Fruit fly (Drosophila melanogaster) whole organism, embryonic: ENCODE measurements around the gene fkh.

Source experiments
- Atf-2 ChIP-seq: fragments of 200-800 bp; sonication (Bioruptor generic); optimal IDR thresholded peaks from 2 replicates; lab custom pipeline; 2016; ENCODE audit warnings: missing biosample characterization, missing genetic modification characterization
- CG1024 ChIP-seq: fragments of 200-800 bp; sonication (Bioruptor generic); IDR thresholded peaks from 2 replicates; pipeline ENCODE4 v1.3.6; 2022; ENCODE audit warnings: missing biosample characterization, missing genetic modification characterization
- CG10431 ChIP-seq: fragments of 200-800 bp; sonication (Bioruptor generic); optimal IDR thresholded peaks from 3 replicates; lab custom pipeline; 2018; ENCODE audit warnings: missing biosample characterization, mild to moderate bottlenecking, missing genetic modification characterization
- CG11093 ChIP-seq: fragments of 200-800 bp; sonication (Bioruptor generic); IDR thresholded peaks from 3 replicates; pipeline ENCODE4 v1.3.6; 2022; ENCODE audit warnings: missing biosample characterization, missing genetic modification characterization
- CG12219 ChIP-seq: fragments of 200-800 bp; sonication (Bioruptor generic); optimal IDR thresholded peaks from 3 replicates; lab custom pipeline; 2018; ENCODE audit warnings: missing biosample characterization, mild to moderate bottlenecking, missing genetic modification characterization
- CG12744 ChIP-seq: fragments of 200-800 bp; sonication (Bioruptor generic); optimal IDR thresholded peaks from 2 replicates; lab custom pipeline; 2016; ENCODE audit warnings: missing biosample characterization, missing genetic modification characterization
- CG12769 ChIP-seq: fragments of 200-800 bp; sonication (Bioruptor generic); optimal IDR thresholded peaks from 2 replicates; lab custom pipeline; 2019; ENCODE audit warnings: missing biosample characterization, mild to moderate bottlenecking, missing genetic modification characterization, moderate library complexity
- CG14050 ChIP-seq: fragments of 200-800 bp; sonication (Bioruptor generic); IDR thresholded peaks from 3 replicates; pipeline ENCODE4 v1.3.6; 2022; ENCODE audit warnings: missing biosample characterization, missing genetic modification characterization
- CG15073 ChIP-seq: fragments of 200-800 bp; sonication (Bioruptor generic); optimal IDR thresholded peaks from 2 replicates; lab custom pipeline; 2016; ENCODE audit warnings: missing biosample characterization, missing genetic modification characterization
- CG15479 ChIP-seq: fragments of 200-800 bp; sonication (Bioruptor generic); optimal IDR thresholded peaks from 3 replicates; lab custom pipeline; 2019; ENCODE audit warnings: missing biosample characterization, mild to moderate bottlenecking, missing genetic modification characterization, moderate library complexity
- CG1647 ChIP-seq: fragments of 200-800 bp; sonication (Bioruptor generic); optimal IDR thresholded peaks from 3 replicates; lab custom pipeline; 2016; ENCODE audit warnings: missing biosample characterization, missing genetic modification characterization
- CG17328 ChIP-seq: fragments of 200-800 bp; sonication (Bioruptor generic); IDR thresholded peaks from 2 replicates; pipeline ENCODE4 v1.3.6; 2022; ENCODE audit warnings: missing biosample characterization, missing genetic modification characterization
- CG17359 ChIP-seq: fragments of 200-800 bp; sonication (Bioruptor generic); optimal IDR thresholded peaks from 3 replicates; lab custom pipeline; 2018; ENCODE audit warnings: missing biosample characterization, mild to moderate bottlenecking, missing genetic modification characterization, moderate library complexity
- CG2712 ChIP-seq: fragments of 200-800 bp; optimal IDR thresholded peaks from 3 replicates; lab custom pipeline; 2019; ENCODE audit warnings: missing biosample characterization, mild to moderate bottlenecking, missing genetic modification characterization, moderate library complexity
- CG31441 ChIP-seq: fragments of 200-800 bp; sonication (Bioruptor generic); IDR thresholded peaks from 2 replicates; pipeline ENCODE4 v1.3.6; 2022; ENCODE audit warnings: missing biosample characterization, missing genetic modification characterization
- CG32532 ChIP-seq: fragments of 200-800 bp; sonication (Bioruptor generic); IDR thresholded peaks from 2 replicates; pipeline ENCODE4 v1.3.6; 2022; ENCODE audit warnings: missing biosample characterization, missing genetic modification characterization
- CG3726 ChIP-seq: fragments of 200-800 bp; sonication (Bioruptor generic); IDR thresholded peaks from 3 replicates; pipeline ENCODE4, ENCODE4 v1.3.6; 2022; ENCODE audit warnings: missing biosample characterization, missing genetic modification characterization
- CG3847 ChIP-seq: fragments of 200-800 bp; sonication (Bioruptor generic); IDR thresholded peaks from 2 replicates; pipeline ENCODE4 v1.3.6; 2022; ENCODE audit warnings: missing biosample characterization, missing genetic modification characterization
- CG6272 ChIP-seq: fragments of 200-800 bp; sonication (Bioruptor generic); IDR thresholded peaks from 2 replicates; pipeline ENCODE4 v1.3.6; 2022; ENCODE audit warnings: missing biosample characterization, missing genetic modification characterization
- CG6765 ChIP-seq: fragments of 200-800 bp; sonication (Bioruptor generic); optimal IDR thresholded peaks from 3 replicates; lab custom pipeline; 2017; ENCODE audit warnings: missing biosample characterization, mild to moderate bottlenecking, missing genetic modification characterization
- CG8478 ChIP-seq: fragments of >200 bp; optimal IDR thresholded peaks from 2 replicates; lab custom pipeline; 2018
- CG8765 ChIP-seq: fragments of 200-800 bp; sonication (Bioruptor generic); IDR thresholded peaks from 2 replicates; pipeline ENCODE4 v1.3.6; 2022; ENCODE audit warnings: missing biosample characterization, missing genetic modification characterization
- CG9727 ChIP-seq: fragments of 200-800 bp; sonication (Bioruptor generic); optimal IDR thresholded peaks from 3 replicates; lab custom pipeline; 2017; ENCODE audit warnings: missing biosample characterization, mild to moderate bottlenecking, missing genetic modification characterization
- CoRest ChIP-seq: fragments of 200-800 bp; sonication (Bioruptor generic); optimal IDR thresholded peaks from 3 replicates; lab custom pipeline; 2018; ENCODE audit warnings: missing biosample characterization, mild to moderate bottlenecking, missing genetic modification characterization, moderate library complexity
- Doc3 ChIP-seq: fragments of 200-800 bp; sonication (Bioruptor generic); IDR thresholded peaks from 3 replicates; pipeline ENCODE4 v1.3.6; 2022; ENCODE audit warnings: missing biosample characterization, missing genetic modification characterization; ENCODE audit not compliant: partially characterized antibody
- Ets97D ChIP-seq: fragments of 200-800 bp; sonication (Bioruptor generic); optimal IDR thresholded peaks from 3 replicates; lab custom pipeline; 2016; ENCODE audit warnings: missing biosample characterization, missing genetic modification characterization
- HLH3B ChIP-seq: fragments of 200-800 bp; sonication (Bioruptor generic); IDR thresholded peaks from 2 replicates; pipeline ENCODE4 v1.3.6; 2022; ENCODE audit warnings: missing biosample characterization, missing genetic modification characterization
- Hey ChIP-seq: fragments of 200-800 bp; sonication (Bioruptor generic); optimal IDR thresholded peaks from 3 replicates; lab custom pipeline; 2018; ENCODE audit warnings: missing biosample characterization, mild to moderate bottlenecking, missing genetic modification characterization
- Jarid2 ChIP-seq: fragments of 200-800 bp; sonication (Bioruptor generic); optimal IDR thresholded peaks from 3 replicates; lab custom pipeline; 2017; ENCODE audit warnings: mild to moderate bottlenecking, missing biosample characterization, missing genetic modification reagents, missing genetic modification characterization
- NC2β ChIP-seq: fragments of 200-800 bp; sonication (Bioruptor generic); optimal IDR thresholded peaks from 2 replicates; lab custom pipeline; 2016; ENCODE audit warnings: missing biosample characterization, missing genetic modification characterization
- Optix ChIP-seq: fragments of 200-800 bp; sonication (Bioruptor generic); IDR thresholded peaks from 3 replicates; pipeline ENCODE4 v1.3.6; 2022; ENCODE audit warnings: missing biosample characterization, missing genetic modification characterization
- Ravus ChIP-seq: fragments of 200-800 bp; sonication (Bioruptor generic); IDR thresholded peaks from 2 replicates; pipeline ENCODE4 v1.3.6; 2022; ENCODE audit warnings: missing biosample characterization, missing genetic modification characterization
- Rx ChIP-seq: fragments of 200-800 bp; sonication (Bioruptor generic); IDR thresholded peaks from 2 replicates; pipeline ENCODE4 v1.3.6; 2022; ENCODE audit warnings: missing biosample characterization, missing genetic modification characterization
- Sin3A ChIP-seq: fragments of >200 bp; optimal IDR thresholded peaks from 2 replicates; lab custom pipeline; 2018
- ab ChIP-seq: fragments of 200-800 bp; sonication (Bioruptor generic); optimal IDR thresholded peaks from 2 replicates; lab custom pipeline; 2016; ENCODE audit warnings: missing biosample characterization, missing genetic modification characterization
- abd-A ChIP-seq: fragments of 200-800 bp; sonication (Bioruptor generic); optimal IDR thresholded peaks from 3 replicates; lab custom pipeline; 2019; ENCODE audit warnings: missing biosample characterization, mild to moderate bottlenecking, missing genetic modification characterization, moderate library complexity
- ap ChIP-seq: fragments of 200-800 bp; sonication (Bioruptor generic); IDR thresholded peaks from 2 replicates; pipeline ENCODE4 v1.3.6; 2022; ENCODE audit warnings: missing biosample characterization, missing genetic modification characterization
- br ChIP-seq: fragments of >200 bp; optimal IDR thresholded peaks from 2 replicates; lab custom pipeline; 2017
- dmrt11E ChIP-seq: fragments of 200-800 bp; sonication (Bioruptor generic); optimal IDR thresholded peaks from 3 replicates; lab custom pipeline; 2018; ENCODE audit warnings: missing biosample characterization, mild to moderate bottlenecking, missing genetic modification characterization, moderate library complexity
- dpn ChIP-seq, 2 experiments: fragments of 200-800 bp; sonication (Bioruptor generic); optimal IDR thresholded peaks; 3 replicates each; lab custom pipeline; 2016; ENCODE audit warnings: missing biosample characterization in 2 of 2, missing genetic modification characterization in 2 of 2
- gcm2 ChIP-seq: fragments of 200-800 bp; sonication (Bioruptor generic); optimal IDR thresholded peaks from 2 replicates; lab custom pipeline; 2016; ENCODE audit warnings: missing biosample characterization, missing genetic modification characterization
- gro ChIP-seq: fragments of 200-800 bp; sonication (Bioruptor generic); optimal IDR thresholded peaks from 2 replicates; lab custom pipeline; 2016; ENCODE audit warnings: missing biosample characterization, missing genetic modification characterization
- mirr ChIP-seq: fragments of 200-800 bp; sonication (Bioruptor generic); optimal IDR thresholded peaks from 3 replicates; lab custom pipeline; 2018; ENCODE audit warnings: missing biosample characterization, mild to moderate bottlenecking, missing genetic modification characterization
- pita ChIP-seq: fragments of 200-800 bp; sonication (Bioruptor generic); optimal IDR thresholded peaks from 2 replicates; lab custom pipeline; 2017; ENCODE audit warnings: missing biosample characterization, mild to moderate bottlenecking, missing genetic modification characterization
- pros ChIP-seq: fragments of 200-800 bp; sonication (Bioruptor generic); optimal IDR thresholded peaks from 3 replicates; lab custom pipeline; 2019; ENCODE audit warnings: missing biosample characterization, mild to moderate bottlenecking, missing genetic modification characterization, moderate library complexity
- scrt ChIP-seq: fragments of 200-800 bp; sonication (Bioruptor generic); optimal IDR thresholded peaks from 2 replicates; lab custom pipeline; 2018; ENCODE audit warnings: missing biosample characterization, mild to moderate bottlenecking, missing genetic modification characterization, moderate library complexity
- slp2 ChIP-seq: fragments of 200-800 bp; sonication (Bioruptor generic); optimal IDR thresholded peaks from 2 replicates; lab custom pipeline; 2016; ENCODE audit warnings: missing biosample characterization, missing genetic modification characterization
- so ChIP-seq: fragments of 200-800 bp; sonication (Bioruptor generic); IDR thresholded peaks from 3 replicates; pipeline ENCODE4 v1.3.6; 2022; ENCODE audit warnings: missing biosample characterization, missing genetic modification characterization
- stc ChIP-seq: fragments of 200-800 bp; sonication (Bioruptor generic); IDR thresholded peaks from 2 replicates; pipeline ENCODE4 v1.3.6; 2022; ENCODE audit warnings: missing biosample characterization, missing genetic modification characterization
- stwl ChIP-seq: fragments of 200-800 bp; sonication (Bioruptor generic); optimal IDR thresholded peaks from 3 replicates; lab custom pipeline; 2018; ENCODE audit warnings: missing biosample characterization, mild to moderate bottlenecking, missing genetic modification characterization, moderate library complexity
- vfl ChIP-seq: fragments of 200-800 bp; sonication (Bioruptor generic); optimal IDR thresholded peaks from 2 replicates; lab custom pipeline; 2016; ENCODE audit warnings: missing biosample characterization, missing genetic modification characterization
- vvl ChIP-seq: fragments of 200-800 bp; sonication (Bioruptor generic); IDR thresholded peaks from 2 replicates; pipeline ENCODE4 v1.3.6; 2022; ENCODE audit warnings: missing biosample characterization, missing genetic modification characterization
- zen ChIP-seq: fragments of 200-800 bp; sonication (Bioruptor generic); optimal IDR thresholded peaks from 3 replicates; lab custom pipeline; 2018; ENCODE audit warnings: missing biosample characterization, mild to moderate bottlenecking, missing genetic modification characterization, moderate library complexity
- zf30C ChIP-seq: fragments of 200-800 bp; sonication (Bioruptor generic); optimal IDR thresholded peaks from 3 replicates; lab custom pipeline; 2018; ENCODE audit warnings: missing biosample characterization, mild to moderate bottlenecking, missing genetic modification characterization

The fkh gene

dm6 chr3R:28586943-28587342 is 1.9 kb upstream of the fkh start (continued):
- no peak for TF ChIP-seq scrt (GFP tag; lab: Kevin White, UChicago)
- TF ChIP-seq CG12744 (GFP tag; lab: Kevin White, UChicago) = no peak
- TF ChIP-seq Hey = no peak
- TF ChIP-seq stwl (tag; lab: Kevin White, UChicago) = no peak
- peak; percentile 45 for TF ChIP-seq CoRest
- peak; percentile 16 for TF ChIP-seq CG9727 (GFP tag; lab: Kevin White, UChicago)
- no peak for TF ChIP-seq Doc3 (GFP tag; lab: Robert Waterston, UW)
- TF ChIP-seq gcm2 = no peak
- TF ChIP-seq CG1024 (GFP tag; lab: Robert Waterston, UW) = no peak
- no peak for TF ChIP-seq CG1647 (GFP tag; lab: Kevin White, UChicago)
- TF ChIP-seq Rx (GFP tag; lab: Robert Waterston, UW) = no peak
- no peak for TF ChIP-seq CG3726 (GFP tag; lab: Robert Waterston, UW)
- TF ChIP-seq NC2β (GFP tag; lab: Kevin White, UChicago) = peak; percentile 9
- no peak for TF ChIP-seq dpn (GFP tag; optimal IDR thresholded peaks at IDR 0.05; lab: Kevin White, UChicago)
- no peak for TF ChIP-seq br
- no peak for TF ChIP-seq CG8765 (GFP tag; lab: Robert Waterston, UW)
- TF ChIP-seq Jarid2 (GFP tag; lab: Kevin White, UChicago) = no peak
- TF ChIP-seq Sin3A (lab: Kevin White, UChicago) = no peak
- peak; percentile 38; the same call in 1 of the 3 replicates for TF ChIP-seq so
- TF ChIP-seq CG6765 (GFP tag; lab: Kevin White, UChicago) = no peak
- TF ChIP-seq CG32532 (GFP tag; lab: Robert Waterston, UW) = no peak
- TF ChIP-seq dmrt11E (tag; lab: Kevin White, UChicago) = peak; percentile 70
- TF ChIP-seq slp2 (GFP tag; lab: Kevin White, UChicago) = no peak
- TF ChIP-seq gro = no peak
- TF ChIP-seq zf30C = no peak
- TF ChIP-seq CG11093 = no peak
- no peak for TF ChIP-seq Optix
- TF ChIP-seq Ravus (GFP tag; lab: Robert Waterston, UW) = no peak
- TF ChIP-seq vvl = no peak
- peak; percentile 4 for TF ChIP-seq zen (tag; lab: Kevin White, UChicago)
- TF ChIP-seq CG17328 = no peak
- no peak for TF ChIP-seq pita
- peak; percentile 13 for TF ChIP-seq CG2712 (tag; lab: Kevin White, UChicago)
- TF ChIP-seq CG31441 (GFP tag; lab: Robert Waterston, UW) = peak; percentile 60
- TF ChIP-seq abd-A (tag; lab: Kevin White, UChicago) = no peak
- TF ChIP-seq HLH3B (GFP tag; lab: Robert Waterston, UW) = no peak
- TF ChIP-seq Atf-2 (GFP tag; lab: Kevin White, UChicago) = no peak
- TF ChIP-seq ab (GFP tag; lab: Kevin White, UChicago) = no peak
- no peak for TF ChIP-seq CG15073 (GFP tag; lab: Kevin White, UChicago)
- TF ChIP-seq CG10431 (GFP tag; lab: Kevin White, UChicago) = no peak
- no peak for TF ChIP-seq CG3847 (GFP tag; lab: Robert Waterston, UW)
- TF ChIP-seq vfl = no peak
- TF ChIP-seq CG8478 (lab: Kevin White, UChicago) = no peak
- TF ChIP-seq mirr (GFP tag; lab: Kevin White, UChicago) = no peak
- TF ChIP-seq CG17359 (tag; lab: Kevin White, UChicago) = peak; percentile 34
- no peak for TF ChIP-seq CG6272 (GFP tag; lab: Robert Waterston, UW)
- TF ChIP-seq stc (GFP tag; lab: Robert Waterston, UW) = no peak
- TF ChIP-seq ap (GFP tag; lab: Robert Waterston, UW) = no peak
- no peak for TF ChIP-seq Ets97D
- TF ChIP-seq CG12769 (tag; lab: Kevin White, UChicago) = no peak
- TF ChIP-seq CG15479 (GFP tag; lab: Kevin White, UChicago) = no peak
- TF ChIP-seq pros (GFP tag; lab: Kevin White, UChicago) = no peak
- TF ChIP-seq CG12219 = peak; percentile 12
- no peak for TF ChIP-seq CG14050 (GFP tag; lab: Robert Waterston, UW)
